Worm (Caenorhabditis elegans) whole organism, early embryonic: ENCODE measurements around the gene tmed-4.

ENCODE experiments used
- ama-1 ChIP-seq: fragments of 150-350 bp; optimal IDR thresholded peaks from 2 replicates; lab custom pipeline; 2014
- ceh-13 ChIP-seq: fragments of 200-800 bp; sonication (Bioruptor generic); optimal IDR thresholded peaks from 2 replicates; lab custom pipeline; 2018; ENCODE audit warnings: mild to moderate bottlenecking, missing genetic modification characterization, missing compliant biosample characterization
- ets-7 ChIP-seq: sonication (generic microtip); optimal IDR thresholded peaks from 2 replicates; lab custom pipeline; 2016; ENCODE audit warnings: missing genotype, missing genetic modification characterization, missing compliant biosample characterization
- flt-1 ChIP-seq: fragments of 200-800 bp; sonication (Bioruptor generic); IDR thresholded peaks from 2 replicates; pipeline ENCODE4 v1.3.6; 2022; ENCODE audit warnings: missing genetic modification characterization, missing compliant biosample characterization
- hmbx-1 ChIP-seq: sonication (generic microtip); optimal IDR thresholded peaks from 2 replicates; lab custom pipeline; 2016; ENCODE audit warnings: mild to moderate bottlenecking, missing genetic modification characterization, missing compliant biosample characterization

DNA sequence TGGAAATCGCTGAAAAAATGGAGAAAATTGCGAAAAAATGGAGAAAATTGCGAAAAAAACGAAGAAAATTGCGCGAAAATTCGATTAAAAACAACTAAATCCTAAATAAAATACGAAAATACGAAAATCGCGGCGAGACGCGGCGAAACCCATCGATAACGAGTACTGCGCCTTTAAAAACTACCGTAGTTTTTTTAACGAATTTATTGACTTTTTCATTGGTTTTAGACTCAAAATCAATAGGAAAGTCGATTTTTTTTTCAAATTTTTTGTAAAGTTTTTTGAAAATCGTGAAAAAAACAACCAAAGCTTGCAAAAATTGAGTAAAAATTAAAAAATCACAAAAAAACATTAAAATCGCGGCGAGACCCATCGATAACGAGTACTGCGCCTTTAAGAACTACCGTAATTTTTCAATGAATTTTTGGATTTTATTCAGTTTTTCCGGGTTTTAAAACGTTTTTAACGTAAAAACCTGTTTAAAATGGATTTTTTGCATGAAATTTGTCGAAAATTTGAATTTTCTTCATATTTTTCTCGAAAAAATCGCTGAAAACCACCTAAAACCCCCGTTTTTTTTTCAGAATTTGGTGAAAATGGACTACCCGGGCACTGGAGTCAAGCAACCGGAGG is 32.8 kb downstream of the tmed-4 start, which contains the start of the genes chk-2 and Y60A3A.19:
- TF ChIP-seq ets-7 (tag; lab: Kevin White, UChicago), result no peak
- TF ChIP-seq ama-1 (lab: Kevin White, UChicago), result no peak
- no peak for TF ChIP-seq hmbx-1 (tag; lab: Kevin White, UChicago)
- no peak for TF ChIP-seq flt-1 (GFP tag; lab: Robert Waterston, UW)
- no peak for TF ChIP-seq ceh-13
